Worm (Caenorhabditis elegans): ENCODE measurements around the gene F17H10.1.

The F17H10.1 gene

ce11 chrX:13104966-13105365 lies at the start of gene F17H10.1 (continued):
- no peak for TF ChIP-seq F55B11.4 (tag; optimal IDR thresholded peaks at IDR 0.05; ENCODE audit: borderline replicate concordance, insufficient read depth)
- TF ChIP-seq tbx-9 (tag; optimal IDR thresholded peaks at IDR 0.05; ENCODE audit: borderline replicate concordance) = no peak
- TF ChIP-seq bed-1 (GFP tag; IDR thresholded peaks at IDR 0.05) = no peak
- TF ChIP-seq chd-7 (tag; optimal IDR thresholded peaks at IDR 0.05) = peak; percentile 78
- TF ChIP-seq cebp-2 (GFP tag; IDR thresholded peaks at IDR 0.05) = no peak
- peak; percentile 39 for TF ChIP-seq lin-54 (GFP tag; optimal IDR thresholded peaks at IDR 0.05)

ce11 chrX:13055560-13055959 lies 49.5 kb upstream of the F17H10.1 start, which contains the start of gene K03A11.6:
TSS of gene K03A11.6 (plus strand) at chrX:13055860.
- TF ChIP-seq aptf-3 (GFP tag; IDR thresholded peaks at IDR 0.05) (no peak), sptf-2 (GFP tag; optimal IDR thresholded peaks at IDR 0.05) (no peak), lsl-1 (GFP tag; optimal IDR thresholded peaks at IDR 0.05) (no peak), lin-26 (GFP tag; IDR thresholded peaks at IDR 0.05) (no peak), mel-28 (tag; optimal IDR thresholded peaks at IDR 0.05; ENCODE audit: borderline replicate concordance) (no peak), nfya-2 (GFP tag; IDR thresholded peaks at IDR 0.05) (no peak), B0261.1 (tag; optimal IDR thresholded peaks at IDR 0.05) (no peak), ceh-58 (GFP tag; IDR thresholded peaks at IDR 0.05) (no peak), lag-1 (GFP tag; IDR thresholded peaks at IDR 0.05) (no peak), gei-17 (GFP tag; optimal IDR thresholded peaks at IDR 0.05) (no peak), snpc-3.4 (tag; optimal IDR thresholded peaks at IDR 0.05) (no peak), dpl-1 (GFP tag; optimal IDR thresholded peaks at IDR 0.05) (no peak), atf-7 (tag; optimal IDR thresholded peaks at IDR 0.05) (no peak), madf-8 (GFP tag; conservative IDR thresholded peaks at IDR 0.05) (no peak), attf-5 (GFP tag; optimal IDR thresholded peaks at IDR 0.05) (no peak), Y53F4B.3 (GFP tag; IDR thresholded peaks at IDR 0.05) (no peak), ztf-22 (GFP tag; optimal IDR thresholded peaks at IDR 0.05) (no peak), nhr-90 (tag; optimal IDR thresholded peaks at IDR 0.05) (no peak)

ce11 chrX:13059984-13060383 lies 45.1 kb upstream of the F17H10.1 start:
- no peak for TF ChIP-seq madf-6 (GFP tag; IDR thresholded peaks at IDR 0.05)
- TF ChIP-seq nhr-80 (tag; optimal IDR thresholded peaks at IDR 0.05) = peak; percentile 82

ce11 chrX:13061366-13061765 lies 43.7 kb upstream of the F17H10.1 start:
- TF ChIP-seq lsy-27 (tag; optimal IDR thresholded peaks at IDR 0.05; ENCODE audit: borderline replicate concordance, insufficient read depth) (no peak), sea-2 (GFP tag; IDR thresholded peaks at IDR 0.05) (no peak), rpc-1 (optimal IDR thresholded peaks at IDR 0.05) (no peak), rpc-1 (tag; optimal IDR thresholded peaks at IDR 0.05) (no peak), dox-1 (GFP tag; IDR thresholded peaks at IDR 0.05) (no peak), madf-8 (GFP tag; conservative IDR thresholded peaks at IDR 0.05) (no peak), bed-2 (GFP tag; IDR thresholded peaks at IDR 0.05) (no peak), K12H6.12 (tag; optimal IDR thresholded peaks at IDR 0.05) (no peak), ZK185.1 (tag; optimal IDR thresholded peaks at IDR 0.05; ENCODE audit: poor library complexity, severe bottlenecking) (no peak)

All from whole organism, young adult.